Worm (Caenorhabditis elegans) whole organism, late embryonic: ENCODE data around the gene B0410.3.

Experiments used
- F13H6.1 ChIP-seq: sonication (generic microtip); optimal IDR thresholded peaks from 2 replicates; lab custom pipeline; 2016; ENCODE audit warnings: missing genetic modification characterization, missing compliant biosample characterization
- ceh-18 ChIP-seq: sonication (generic microtip); optimal IDR thresholded peaks from 2 replicates; lab custom pipeline; 2016; ENCODE audit warnings: missing genetic modification characterization, missing compliant biosample characterization
- ceh-19 ChIP-seq: fragments of 200-800 bp; sonication (Bioruptor generic); optimal IDR thresholded peaks from 2 replicates; lab custom pipeline; 2018; ENCODE audit warnings: mild to moderate bottlenecking, missing genetic modification characterization, missing compliant biosample characterization
- ceh-2 ChIP-seq: sonication (generic microtip); optimal IDR thresholded peaks from 2 replicates; lab custom pipeline; 2016; ENCODE audit warnings: missing genotype, missing genetic modification characterization, missing compliant biosample characterization
- ceh-31 ChIP-seq: sonication (generic microtip); optimal IDR thresholded peaks from 2 replicates; lab custom pipeline; 2016; ENCODE audit warnings: missing genetic modification characterization, missing compliant biosample characterization
- ceh-34 ChIP-seq: sonication (generic microtip); optimal IDR thresholded peaks from 2 replicates; lab custom pipeline; 2016; ENCODE audit warnings: mild to moderate bottlenecking, missing genetic modification characterization, missing compliant biosample characterization
- ceh-45 ChIP-seq: fragments of 200-800 bp; sonication (Bioruptor generic); IDR thresholded peaks from 2 replicates; pipeline ENCODE4 v1.3.6; 2022; ENCODE audit warnings: missing genetic modification reagents, missing genetic modification characterization, missing compliant biosample characterization
- ceh-9 ChIP-seq: sonication (generic microtip); optimal IDR thresholded peaks from 2 replicates; lab custom pipeline; 2016; ENCODE audit warnings: mild to moderate bottlenecking, missing genetic modification characterization, inconsistent platforms, missing compliant biosample characterization
- che-1 ChIP-seq: sonication (generic microtip); optimal IDR thresholded peaks from 2 replicates; lab custom pipeline; 2016; ENCODE audit warnings: mild to moderate bottlenecking, missing genetic modification characterization, missing compliant biosample characterization
- dmd-4 ChIP-seq: sonication (generic microtip); optimal IDR thresholded peaks from 2 replicates; lab custom pipeline; 2016; ENCODE audit warnings: borderline replicate concordance, missing genetic modification characterization, missing compliant biosample characterization
- elt-2 ChIP-seq: sonication (generic microtip); optimal IDR thresholded peaks from 2 replicates; lab custom pipeline; 2016; ENCODE audit warnings: missing genetic modification reagents, missing genetic modification characterization, missing compliant biosample characterization
- ets-4 ChIP-seq: sonication (generic microtip); optimal IDR thresholded peaks from 2 replicates; lab custom pipeline; 2016; ENCODE audit warnings: missing genetic modification characterization, missing compliant biosample characterization
- fax-1 ChIP-seq: sonication (generic microtip); optimal IDR thresholded peaks from 2 replicates; lab custom pipeline; 2016; ENCODE audit warnings: missing genotype, missing genetic modification characterization, missing compliant biosample characterization
- fkh-10 ChIP-seq: fragments of 150-350 bp; optimal IDR thresholded peaks from 2 replicates; lab custom pipeline; 2014; ENCODE audit warnings: missing biosample characterization, missing genetic modification reagents, missing genetic modification characterization
- hlh-15 ChIP-seq: sonication (generic microtip); optimal IDR thresholded peaks from 2 replicates; lab custom pipeline; 2016; ENCODE audit warnings: missing genetic modification characterization, missing compliant biosample characterization
- hlh-30 ChIP-seq: sonication (generic microtip); optimal IDR thresholded peaks from 2 replicates; lab custom pipeline; 2017; ENCODE audit warnings: antibody characterized with exemption, missing genetic modification characterization, missing compliant biosample characterization; ENCODE audit not compliant: insufficient read depth
- hlh-6 ChIP-seq: sonication (generic microtip); optimal IDR thresholded peaks from 2 replicates; lab custom pipeline; 2016; ENCODE audit warnings: missing genotype, missing genetic modification characterization, missing compliant biosample characterization
- lim-6 ChIP-seq: sonication (generic microtip); optimal IDR thresholded peaks from 2 replicates; lab custom pipeline; 2016; ENCODE audit warnings: missing genetic modification characterization, missing compliant biosample characterization
- madf-2 ChIP-seq: sonication (generic microtip); optimal IDR thresholded peaks from 2 replicates; lab custom pipeline; 2017; ENCODE audit warnings: missing genetic modification characterization, missing compliant biosample characterization
- nfya-1 ChIP-seq: sonication (generic microtip); optimal IDR thresholded peaks from 2 replicates; lab custom pipeline; 2017; ENCODE audit warnings: missing genetic modification characterization, mild to moderate bottlenecking, missing compliant biosample characterization, antibody characterized with exemption, moderate library complexity
- nhr-11 ChIP-seq: fragments of 150-350 bp; optimal IDR thresholded peaks from 2 replicates; lab custom pipeline; 2014; ENCODE audit warnings: missing biosample characterization, missing genetic modification characterization
- nhr-232 ChIP-seq: sonication (generic microtip); optimal IDR thresholded peaks from 2 replicates; lab custom pipeline; 2016; ENCODE audit warnings: missing genetic modification characterization, missing compliant biosample characterization
- pag-3 ChIP-seq: sonication (generic microtip); optimal IDR thresholded peaks from 2 replicates; lab custom pipeline; 2016; ENCODE audit warnings: missing compliant biosample characterization, missing genetic modification characterization, borderline replicate concordance
- pat-9 ChIP-seq: fragments of 200-800 bp; sonication (Bioruptor generic); optimal IDR thresholded peaks from 2 replicates; lab custom pipeline; 2018; ENCODE audit warnings: mild to moderate bottlenecking, missing genetic modification characterization, moderate library complexity, missing compliant biosample characterization
- pha-2 ChIP-seq: sonication (generic microtip); optimal IDR thresholded peaks from 2 replicates; lab custom pipeline; 2017; ENCODE audit warnings: mild to moderate bottlenecking, missing genetic modification characterization, missing compliant biosample characterization
- pros-1 ChIP-seq: fragments of 150-350 bp; optimal IDR thresholded peaks from 2 replicates; lab custom pipeline; 2014; ENCODE audit warnings: missing biosample characterization, missing genetic modification reagents, missing genetic modification characterization
- ref-2 ChIP-seq: sonication (generic microtip); optimal IDR thresholded peaks from 2 replicates; lab custom pipeline; 2016; ENCODE audit warnings: missing genetic modification characterization, missing compliant biosample characterization
- rnt-1 ChIP-seq: sonication (generic microtip); optimal IDR thresholded peaks from 2 replicates; lab custom pipeline; 2016; ENCODE audit warnings: missing genetic modification characterization, missing compliant biosample characterization
- sdc-2 ChIP-seq: sonication (generic microtip); optimal IDR thresholded peaks from 2 replicates; lab custom pipeline; 2016; ENCODE audit warnings: missing genotype, missing genetic modification characterization, missing compliant biosample characterization
- sox-2 ChIP-seq: fragments of 200-800 bp; sonication (Bioruptor generic); IDR thresholded peaks from 2 replicates; pipeline ENCODE4 v1.3.6; 2022; ENCODE audit warnings: missing genetic modification reagents, missing genetic modification characterization, missing compliant biosample characterization
- sox-4 ChIP-seq: sonication (generic microtip); optimal IDR thresholded peaks from 2 replicates; lab custom pipeline; 2017; ENCODE audit warnings: mild to moderate bottlenecking, missing genetic modification characterization, inconsistent platforms, missing compliant biosample characterization
- syd-9 ChIP-seq: sonication (generic microtip); optimal IDR thresholded peaks from 2 replicates; lab custom pipeline; 2016; ENCODE audit warnings: mild to moderate bottlenecking, missing genetic modification characterization, moderate library complexity, missing compliant biosample characterization
- tbx-2 ChIP-seq: sonication (generic microtip); optimal IDR thresholded peaks from 2 replicates; lab custom pipeline; 2016; ENCODE audit warnings: missing genetic modification characterization, missing compliant biosample characterization
- tbx-7 ChIP-seq: sonication (generic microtip); optimal IDR thresholded peaks from 2 replicates; lab custom pipeline; 2016; ENCODE audit warnings: missing genotype, missing genetic modification characterization, missing compliant biosample characterization
- ttx-3 ChIP-seq: sonication (generic microtip); optimal IDR thresholded peaks from 2 replicates; lab custom pipeline; 2016; ENCODE audit warnings: missing genetic modification reagents, missing genetic modification characterization, missing compliant biosample characterization
- unc-3 ChIP-seq, 2 experiments: fragments of 200-800 bp in 1 of 2; sonication (Bioruptor generic) in 1 of 2; sonication (generic microtip) in 1 of 2; conservative IDR thresholded peaks in 1 of 2; optimal IDR thresholded peaks in 1 of 2; 2 replicates each; pipeline versions ENCODE4 v1.3.6 to Lab custom; 2016 to 2022; ENCODE audit warnings: missing compliant biosample characterization in 2 of 2, missing genetic modification characterization in 2 of 2, missing genetic modification reagents in 1 of 2
- unc-42 ChIP-seq: sonication (generic microtip); optimal IDR thresholded peaks from 2 replicates; lab custom pipeline; 2016; ENCODE audit warnings: missing genotype, missing genetic modification characterization, missing compliant biosample characterization
- ztf-16 ChIP-seq: sonication (generic microtip); optimal IDR thresholded peaks from 2 replicates; lab custom pipeline; 2017; ENCODE audit warnings: missing genetic modification characterization, missing compliant biosample characterization

Gene B0410.3

DNA sequence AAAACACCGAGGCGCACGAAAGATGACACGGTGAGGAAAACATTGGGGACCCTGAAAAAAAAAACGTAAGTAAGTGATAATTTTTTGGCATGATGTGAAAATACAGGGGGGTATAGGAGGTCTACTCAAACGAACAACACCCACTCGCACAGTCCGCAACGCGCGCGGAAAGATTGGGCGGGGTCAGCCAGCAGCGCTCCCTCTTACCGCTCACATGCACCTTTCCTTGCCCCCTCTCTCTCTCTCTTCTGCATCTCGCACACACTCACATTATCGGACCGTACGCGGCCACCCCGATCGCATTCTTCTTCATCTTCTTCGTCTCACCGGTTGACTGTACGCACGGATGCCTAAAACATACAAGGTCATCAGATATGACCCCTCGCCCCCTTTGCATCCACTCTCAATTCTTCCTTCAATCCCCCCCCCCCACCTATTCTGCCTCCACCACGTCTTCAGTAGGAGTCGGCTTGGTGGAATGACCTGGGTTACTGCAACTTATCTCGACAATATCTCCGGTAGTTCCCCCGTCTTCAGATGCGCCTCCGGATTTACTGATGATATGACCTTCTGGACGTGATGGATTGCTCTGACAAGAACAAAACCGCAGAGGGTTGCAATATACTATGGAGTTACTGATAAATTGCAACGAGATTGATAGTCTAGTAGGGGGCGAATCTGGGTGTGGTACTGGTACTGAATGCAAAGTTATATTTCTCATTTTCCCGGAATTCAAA, 11.6 kb downstream of the B0410.3 start, which contains the start of gene F53B3.5 (continued):
- TF ChIP-seq dmd-4 (tag; lab: Kevin White, UChicago) (no peak), elt-2 (no peak), ceh-31 (no peak), sox-2 (GFP tag; lab: Robert Waterston, UW) (no peak), pag-3 (tag; lab: Kevin White, UChicago) (no peak), fkh-10 (GFP tag; lab: Kevin White, UChicago) (no peak), hlh-15 (no peak), ttx-3 (tag; lab: Kevin White, UChicago) (no peak), unc-42 (tag; lab: Kevin White, UChicago) (no peak), ceh-18 (tag; lab: Kevin White, UChicago) (no peak), pha-2 (tag; lab: Kevin White, UChicago) (no peak), tbx-2 (peak; percentile 11), pat-9 (tag; lab: Kevin White, UChicago) (no peak), unc-3 (GFP tag; conservative IDR thresholded peaks at IDR 0.05; lab: Robert Waterston, UW) (no peak), unc-3 (tag; optimal IDR thresholded peaks at IDR 0.05; lab: Kevin White, UChicago) (no peak), sox-4 (no peak), fax-1 (tag; lab: Kevin White, UChicago) (no peak), hlh-6 (tag; lab: Kevin White, UChicago) (no peak), lim-6 (no peak), che-1 (tag; lab: Kevin White, UChicago) (peak; percentile 9), sdc-2 (peak; percentile 31), F13H6.1 (tag; lab: Kevin White, UChicago) (no peak)
- TF ChIP-seq, all 69 proteins: peak for 10

DNA sequence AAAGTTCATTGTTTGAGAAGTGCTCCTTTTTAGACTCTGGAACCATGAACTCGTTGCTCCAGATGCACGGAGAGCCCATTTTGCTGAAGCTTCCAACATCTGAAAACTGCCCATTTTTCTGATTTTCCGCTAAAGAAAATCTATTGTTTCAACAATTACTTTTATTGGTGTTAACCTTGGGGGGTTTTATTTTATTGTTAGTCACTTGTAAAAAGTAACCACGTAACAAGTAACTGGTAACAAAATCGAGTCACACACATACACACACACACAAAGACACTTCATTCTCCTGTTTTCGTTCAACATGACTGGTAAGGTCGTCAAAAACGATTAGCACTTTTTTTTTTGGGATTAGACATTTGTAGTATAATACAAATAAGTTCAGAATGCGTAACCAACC, 13.9 kb downstream of the B0410.3 start:
- no peak for TF ChIP-seq nhr-232 (tag; lab: Kevin White, UChicago)
- TF ChIP-seq ceh-19 (GFP tag; lab: Kevin White, UChicago): no peak
- no peak for TF ChIP-seq fax-1 (tag; lab: Kevin White, UChicago)
- TF ChIP-seq ztf-16 (tag; lab: Kevin White, UChicago): no peak
- no peak for TF ChIP-seq tbx-2
- TF ChIP-seq nhr-11 (tag; lab: Kevin White, UChicago): no peak
- TF ChIP-seq ceh-2 (tag; lab: Kevin White, UChicago): no peak
- no peak for TF ChIP-seq hlh-30
- no peak for TF ChIP-seq rnt-1 (tag; lab: Kevin White, UChicago)
- TF ChIP-seq elt-2: no peak
- no peak for TF ChIP-seq sox-2 (GFP tag; lab: Robert Waterston, UW)
- no peak for TF ChIP-seq ref-2 (tag; lab: Kevin White, UChicago)
- no peak for TF ChIP-seq ceh-31
- TF ChIP-seq F13H6.1 (tag; lab: Kevin White, UChicago): no peak
- no peak for TF ChIP-seq hlh-6 (tag; lab: Kevin White, UChicago)

DNA sequence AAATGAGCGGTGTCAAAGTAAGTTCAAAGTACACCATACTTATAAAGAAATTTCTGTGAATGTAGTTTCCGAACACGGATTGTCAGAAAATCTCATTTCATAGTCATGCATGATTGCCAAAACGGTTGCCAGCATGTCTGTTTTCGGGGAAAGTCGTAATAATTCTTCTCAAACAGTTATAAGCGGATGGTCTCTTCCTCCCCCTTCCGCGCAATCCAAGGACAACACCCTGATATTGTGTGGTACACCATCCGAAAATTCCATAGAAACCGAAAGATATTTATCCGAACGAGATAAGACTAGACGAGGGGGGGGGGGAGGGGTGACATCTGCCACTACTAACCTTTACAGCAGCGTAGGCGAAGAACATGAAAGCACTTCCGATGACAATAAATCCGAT, 16.7 kb downstream of the B0410.3 start:
- TF ChIP-seq dmd-4 (tag; lab: Kevin White, UChicago) (no peak), madf-2 (tag; lab: Kevin White, UChicago) (no peak), syd-9 (tag; lab: Kevin White, UChicago) (no peak), ceh-45 (GFP tag; lab: Robert Waterston, UW) (no peak), ceh-31 (no peak), ceh-9 (tag; lab: Kevin White, UChicago) (no peak), ets-4 (tag; lab: Kevin White, UChicago) (no peak), tbx-7 (tag; lab: Kevin White, UChicago) (no peak), ceh-34 (tag; lab: Kevin White, UChicago) (no peak), sdc-2 (no peak), che-1 (tag; lab: Kevin White, UChicago) (no peak), nfya-1 (tag; lab: Kevin White, UChicago) (no peak), unc-3 (GFP tag; conservative IDR thresholded peaks at IDR 0.05; lab: Robert Waterston, UW) (no peak), unc-3 (tag; optimal IDR thresholded peaks at IDR 0.05; lab: Kevin White, UChicago) (no peak), pros-1 (tag; lab: Kevin White, UChicago) (no peak)
